Worm (Caenorhabditis elegans) whole organism, late embryonic: ENCODE measurements around the gene clec-129.

Source experiments
- C38D4.7 ChIP-seq: fragments of 200-800 bp; sonication (Bioruptor generic); optimal IDR thresholded peaks from 2 replicates; lab custom pipeline; 2018; ENCODE audit warnings: mild to moderate bottlenecking, missing genetic modification characterization, moderate library complexity, missing compliant biosample characterization
- ama-1 ChIP-seq: fragments of 150-350 bp; optimal IDR thresholded peaks from 2 replicates; lab custom pipeline; 2014
- ceh-48 ChIP-seq: sonication (generic microtip); optimal IDR thresholded peaks from 2 replicates; lab custom pipeline; 2016; ENCODE audit warnings: missing genetic modification characterization, inconsistent platforms, missing compliant biosample characterization
- che-1 ChIP-seq: sonication (generic microtip); optimal IDR thresholded peaks from 2 replicates; lab custom pipeline; 2016; ENCODE audit warnings: mild to moderate bottlenecking, missing genetic modification characterization, missing compliant biosample characterization
- fkh-10 ChIP-seq: fragments of 150-350 bp; optimal IDR thresholded peaks from 2 replicates; lab custom pipeline; 2014; ENCODE audit warnings: missing biosample characterization, missing genetic modification reagents, missing genetic modification characterization
- hlh-13 ChIP-seq: fragments of 200-800 bp; sonication (Bioruptor generic); optimal IDR thresholded peaks from 2 replicates; lab custom pipeline; 2018; ENCODE audit warnings: mild to moderate bottlenecking, missing genetic modification characterization, missing compliant biosample characterization
- madf-2 ChIP-seq: sonication (generic microtip); optimal IDR thresholded peaks from 2 replicates; lab custom pipeline; 2017; ENCODE audit warnings: missing genetic modification characterization, missing compliant biosample characterization
- nfya-1 ChIP-seq: sonication (generic microtip); optimal IDR thresholded peaks from 2 replicates; lab custom pipeline; 2017; ENCODE audit warnings: missing genetic modification characterization, mild to moderate bottlenecking, missing compliant biosample characterization, antibody characterized with exemption, moderate library complexity
- nhr-11 ChIP-seq: fragments of 150-350 bp; optimal IDR thresholded peaks from 2 replicates; lab custom pipeline; 2014; ENCODE audit warnings: missing biosample characterization, missing genetic modification characterization
- odd-2 ChIP-seq: sonication (generic microtip); optimal IDR thresholded peaks from 2 replicates; lab custom pipeline; 2017; ENCODE audit warnings: antibody characterized with exemption, mild to moderate bottlenecking, missing genetic modification characterization, missing compliant biosample characterization
- tbx-2 ChIP-seq: sonication (generic microtip); optimal IDR thresholded peaks from 2 replicates; lab custom pipeline; 2016; ENCODE audit warnings: missing genetic modification characterization, missing compliant biosample characterization
- unc-42 ChIP-seq: sonication (generic microtip); optimal IDR thresholded peaks from 2 replicates; lab custom pipeline; 2016; ENCODE audit warnings: missing genotype, missing genetic modification characterization, missing compliant biosample characterization

DNA sequence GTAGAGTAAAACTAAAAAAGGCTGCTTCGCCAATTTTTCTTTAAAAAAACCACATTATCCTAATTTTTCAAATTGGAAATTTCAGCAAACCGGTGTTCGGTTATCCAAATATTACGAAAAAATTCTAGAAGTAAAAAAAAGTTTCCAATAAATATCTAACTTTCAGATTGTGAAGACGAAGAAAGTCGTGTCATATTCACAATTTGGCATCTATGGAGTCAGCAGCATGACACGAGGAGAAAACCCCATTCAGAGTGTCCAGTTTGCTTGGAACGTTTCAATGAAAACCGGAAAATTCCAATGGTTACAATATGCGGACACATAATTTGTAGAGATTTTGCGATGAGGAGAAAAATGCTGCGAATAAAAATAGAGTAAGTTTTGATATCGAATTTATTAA, 24.1 kb downstream of the clec-129 start, which contains the start of gene Y49F6A.12:
- no peak for TF ChIP-seq che-1
- TF ChIP-seq C38D4.7 (GFP tag; lab: Kevin White, UChicago): no peak
- TF ChIP-seq nhr-11: no peak
- no peak for TF ChIP-seq nfya-1
- no peak for TF ChIP-seq ceh-48
- no peak for TF ChIP-seq fkh-10 (GFP tag; lab: Kevin White, UChicago)
- no peak for TF ChIP-seq unc-42 (tag; lab: Kevin White, UChicago)
- no peak for TF ChIP-seq hlh-13 (GFP tag; lab: Kevin White, UChicago)
- no peak for TF ChIP-seq tbx-2 (tag; lab: Kevin White, UChicago)
- no peak for TF ChIP-seq ama-1 (lab: Kevin White, UChicago)
- TF ChIP-seq odd-2 (tag; lab: Kevin White, UChicago): no peak
- no peak for TF ChIP-seq madf-2 (tag; lab: Kevin White, UChicago)
